Worm (Caenorhabditis elegans) whole organism, early embryonic: ENCODE measurements around the gene asd-1.

Source experiments
- B0310.2 ChIP-seq: sonication (generic microtip); optimal IDR thresholded peaks from 2 replicates; lab custom pipeline; 2016; ENCODE audit warnings: mild to moderate bottlenecking, missing genetic modification characterization, missing compliant biosample characterization
- aly-1 ChIP-seq: sonication (generic microtip); optimal IDR thresholded peaks from 2 replicates; lab custom pipeline; 2016; ENCODE audit warnings: missing genetic modification characterization, missing compliant biosample characterization
- ama-1 ChIP-seq: fragments of 150-350 bp; optimal IDR thresholded peaks from 2 replicates; lab custom pipeline; 2014
- hmbx-1 ChIP-seq: sonication (generic microtip); optimal IDR thresholded peaks from 2 replicates; lab custom pipeline; 2016; ENCODE audit warnings: mild to moderate bottlenecking, missing genetic modification characterization, missing compliant biosample characterization
- hnd-1 ChIP-seq: sonication (generic microtip); optimal IDR thresholded peaks from 2 replicates; lab custom pipeline; 2016; ENCODE audit warnings: missing genetic modification characterization, missing compliant biosample characterization
- scrt-1 ChIP-seq: fragments of 200-800 bp; sonication (Bioruptor generic); IDR thresholded peaks from 2 replicates; pipeline ENCODE4 v1.3.6; 2022; ENCODE audit warnings: missing genetic modification characterization, missing compliant biosample characterization

DNA sequence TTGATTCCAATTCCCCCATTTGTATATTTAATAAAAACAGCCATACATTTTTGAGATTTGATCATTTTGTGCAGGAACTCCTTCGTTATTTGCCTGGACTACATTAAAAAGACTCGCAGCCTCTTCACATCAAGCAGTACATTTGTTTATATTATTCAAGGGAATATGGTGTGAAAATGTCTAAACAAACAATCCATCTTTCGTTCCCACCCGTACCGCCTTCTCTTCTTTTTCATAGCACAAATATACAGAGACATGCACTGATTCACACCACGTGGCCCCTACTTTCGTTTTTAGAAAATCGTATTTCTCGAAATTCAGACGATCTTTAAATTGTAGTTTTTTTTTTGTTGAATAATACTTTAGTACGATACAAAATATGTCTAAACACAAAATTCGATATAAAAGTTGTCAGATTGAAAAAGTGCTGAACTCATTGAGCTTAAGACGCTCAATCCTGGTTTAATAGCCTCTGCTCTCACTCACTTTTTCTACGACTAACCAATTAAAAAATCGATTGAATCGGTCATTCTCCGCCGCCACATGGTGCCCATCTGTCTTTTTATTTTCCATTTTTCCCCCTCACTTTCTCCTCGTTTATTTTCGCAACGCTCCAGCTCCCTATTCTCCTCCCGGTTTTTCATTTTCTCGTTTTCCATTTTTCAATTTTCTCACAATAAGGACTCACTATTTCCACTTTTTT, 1.6 kb upstream of the asd-1 start:
- TF ChIP-seq ama-1 (no peak), hmbx-1 (tag; lab: Kevin White, UChicago) (no peak), aly-1 (no peak), scrt-1 (GFP tag; lab: Robert Waterston, UW) (no peak), hnd-1 (tag; lab: Kevin White, UChicago) (no peak), B0310.2 (tag; lab: Kevin White, UChicago) (no peak)
